Worm (Caenorhabditis elegans) whole organism, L4 larva: ENCODE measurements around the gene F10A3.11.

Experiments used
- F26F4.8 ChIP-seq: fragments of 200-800 bp; sonication (Bioruptor generic); conservative IDR thresholded peaks from 2 replicates; pipeline ENCODE4 v1.3.6; 2022; ENCODE audit warnings: missing genetic modification characterization, missing compliant biosample characterization
- T20F7.1 ChIP-seq: fragments of 200-800 bp; sonication (Bioruptor generic); optimal IDR thresholded peaks from 2 replicates; lab custom pipeline; 2018; ENCODE audit warnings: mild to moderate bottlenecking, missing genetic modification characterization, missing compliant biosample characterization
- Y75B8A.6 ChIP-seq: fragments of 200-800 bp; sonication (Bioruptor generic); IDR thresholded peaks from 2 replicates; pipeline ENCODE4 v1.3.6; 2022; ENCODE audit warnings: missing genetic modification reagents, missing genetic modification characterization, missing compliant biosample characterization
- ZK337.2 ChIP-seq: fragments of 200-800 bp; sonication (Bioruptor generic); IDR thresholded peaks from 2 replicates; pipeline ENCODE4 v1.3.6; 2022; ENCODE audit warnings: missing genetic modification reagents, missing genetic modification characterization, missing compliant biosample characterization
- ceh-28 ChIP-seq: fragments of 150-350 bp; optimal IDR thresholded peaks from 2 replicates; lab custom pipeline; 2014; ENCODE audit warnings: missing biosample characterization, missing genetic modification reagents, missing genetic modification characterization
- ceh-44 ChIP-seq: fragments of 200-800 bp; sonication (Bioruptor generic); IDR thresholded peaks from 2 replicates; pipeline ENCODE4 v1.3.6; 2022; ENCODE audit warnings: missing genetic modification reagents, missing genetic modification characterization, missing compliant biosample characterization
- ceh-82 ChIP-seq: sonication (generic microtip); optimal IDR thresholded peaks from 2 replicates; lab custom pipeline; 2017; ENCODE audit warnings: missing biosample characterization, missing genetic modification characterization
- ces-1 ChIP-seq: fragments of 150-350 bp; sonication (generic microtip); optimal IDR thresholded peaks from 4 replicates; lab custom pipeline; 2014; ENCODE audit warnings: missing biosample characterization, missing genetic modification reagents, missing genetic modification characterization
- ctbp-1 ChIP-seq: fragments of 200-800 bp; sonication (Bioruptor generic); IDR thresholded peaks from 2 replicates; pipeline ENCODE4 v1.3.6; 2022; ENCODE audit warnings: missing genetic modification reagents, missing genetic modification characterization, missing compliant biosample characterization
- daf-19 ChIP-seq: fragments of 200-800 bp; sonication (Bioruptor generic); conservative IDR thresholded peaks from 2 replicates; pipeline ENCODE4 v1.3.6; 2022; ENCODE audit warnings: missing genetic modification characterization, missing compliant biosample characterization
- dmd-8 ChIP-seq: fragments of 200-800 bp; sonication (Bioruptor generic); IDR thresholded peaks from 2 replicates; pipeline ENCODE4 v1.3.6; 2022; ENCODE audit warnings: missing genetic modification characterization, missing compliant biosample characterization
- dpl-1 ChIP-seq: fragments of 150-350 bp; optimal IDR thresholded peaks from 2 replicates; lab custom pipeline; 2014; ENCODE audit warnings: missing biosample characterization, missing genetic modification reagents, missing genetic modification characterization
- dve-1 ChIP-seq: sonication (generic microtip); optimal IDR thresholded peaks from 2 replicates; lab custom pipeline; 2017; ENCODE audit warnings: antibody characterized with exemption, mild to moderate bottlenecking, missing genetic modification characterization, missing compliant biosample characterization; ENCODE audit not compliant: insufficient read depth
- egl-43 ChIP-seq: fragments of 200-800 bp; sonication (Bioruptor generic); IDR thresholded peaks from 2 replicates; pipeline ENCODE4 v1.3.6; 2022; ENCODE audit warnings: missing genetic modification reagents, missing genetic modification characterization, missing compliant biosample characterization
- hif-1 ChIP-seq, 2 experiments: sonication (generic microtip); optimal IDR thresholded peaks; 2 replicates each; lab custom pipeline; 2016 to 2017; ENCODE audit warnings: missing compliant biosample characterization in 2 of 2, missing genetic modification characterization in 2 of 2, missing genetic modification reagents in 2 of 2, missing genotype in 2 of 2, mild to moderate bottlenecking in 1 of 2
- hlh-30 ChIP-seq: sonication (generic microtip); optimal IDR thresholded peaks from 2 replicates; lab custom pipeline; 2017; ENCODE audit warnings: antibody characterized with exemption, mild to moderate bottlenecking, missing genetic modification characterization, missing compliant biosample characterization; ENCODE audit not compliant: insufficient read depth
- hmg-1.1 ChIP-seq: fragments of 200-800 bp; sonication (Bioruptor generic); IDR thresholded peaks from 2 replicates; pipeline ENCODE4 v1.3.6; 2022; ENCODE audit warnings: missing genetic modification reagents, missing genetic modification characterization, missing compliant biosample characterization
- jun-1 ChIP-seq: fragments of 150-350 bp; optimal IDR thresholded peaks from 2 replicates; lab custom pipeline; 2014; ENCODE audit warnings: missing biosample characterization, missing genetic modification reagents, missing genetic modification characterization
- lin-13 ChIP-seq: fragments of 150-350 bp; optimal IDR thresholded peaks from 2 replicates; lab custom pipeline; 2014; ENCODE audit warnings: missing biosample characterization, missing genetic modification reagents, missing genetic modification characterization
- lin-29 ChIP-seq: fragments of 200-800 bp; sonication (Bioruptor generic); IDR thresholded peaks from 2 replicates; pipeline ENCODE4 v1.3.6; 2022; ENCODE audit warnings: missing genetic modification reagents, missing genetic modification characterization, missing compliant biosample characterization
- lir-3 ChIP-seq: sonication (generic microtip); optimal IDR thresholded peaks from 2 replicates; lab custom pipeline; 2016; ENCODE audit warnings: mild to moderate bottlenecking, missing genetic modification characterization, missing compliant biosample characterization
- mdl-1 ChIP-seq, 2 experiments: fragments of 150-350 bp in 1 of 2; sonication (generic microtip) in 1 of 2; optimal IDR thresholded peaks; 2 replicates each; lab custom pipeline; 2014 to 2017; ENCODE audit warnings: missing biosample characterization in 2 of 2, missing genetic modification characterization in 2 of 2
- mep-1 ChIP-seq: fragments of 150-350 bp; sonication (generic microtip); optimal IDR thresholded peaks from 3 replicates; lab custom pipeline; 2014; ENCODE audit warnings: missing biosample characterization, missing genetic modification characterization
- mxl-2 ChIP-seq: fragments of 200-800 bp; sonication (Bioruptor generic); conservative IDR thresholded peaks from 2 replicates; pipeline ENCODE4 v1.3.6; 2022; ENCODE audit warnings: missing genetic modification reagents, missing genetic modification characterization, missing compliant biosample characterization
- nhr-11 ChIP-seq: fragments of 150-350 bp; optimal IDR thresholded peaks from 2 replicates; lab custom pipeline; 2014; ENCODE audit warnings: missing biosample characterization, missing genetic modification characterization
- nhr-28 ChIP-seq: fragments of 150-350 bp; optimal IDR thresholded peaks from 2 replicates; lab custom pipeline; 2014; ENCODE audit warnings: missing biosample characterization, missing genetic modification characterization
- nhr-41 ChIP-seq: fragments of 200-800 bp; sonication (Bioruptor generic); IDR thresholded peaks from 2 replicates; pipeline ENCODE4 v1.3.6; 2022; ENCODE audit warnings: missing genetic modification reagents, missing genetic modification characterization, missing compliant biosample characterization
- nhr-42 ChIP-seq: fragments of 200-800 bp; sonication (Bioruptor generic); IDR thresholded peaks from 2 replicates; pipeline ENCODE4 v1.3.6; 2022; ENCODE audit warnings: missing genetic modification characterization, missing compliant biosample characterization
- nhr-76 ChIP-seq: fragments of 150-350 bp; optimal IDR thresholded peaks from 2 replicates; lab custom pipeline; 2014; ENCODE audit warnings: missing biosample characterization, missing genetic modification characterization
- pha-4 ChIP-seq, 2 experiments: fragments of 150-350 bp in 1 of 2; fragments of 200-800 bp in 1 of 2; sonication (Bioruptor generic) in 1 of 2; IDR thresholded peaks in 1 of 2; optimal IDR thresholded peaks in 1 of 2; 2 replicates each; pipeline versions ENCODE4 v1.3.6 to Lab custom; 2014 to 2022; ENCODE audit warnings: missing genetic modification characterization in 2 of 2, missing genetic modification reagents in 2 of 2, missing biosample characterization in 1 of 2, missing compliant biosample characterization in 1 of 2
- rbr-2 ChIP-seq: sonication (generic microtip); optimal IDR thresholded peaks from 2 replicates; lab custom pipeline; 2016; ENCODE audit warnings: missing genotype, missing genetic modification characterization, missing compliant biosample characterization
- saeg-2 ChIP-seq: fragments of 200-800 bp; sonication (Bioruptor generic); IDR thresholded peaks from 2 replicates; pipeline ENCODE4 v1.3.6; 2022; ENCODE audit warnings: missing genetic modification reagents, missing genetic modification characterization, missing compliant biosample characterization
- skn-1 ChIP-seq: fragments of 150-350 bp; optimal IDR thresholded peaks from 2 replicates; lab custom pipeline; 2014; ENCODE audit warnings: missing biosample characterization, missing genetic modification characterization
- spr-1 ChIP-seq: sonication (generic microtip); optimal IDR thresholded peaks from 2 replicates; lab custom pipeline; 2016; ENCODE audit warnings: mild to moderate bottlenecking, missing genetic modification characterization, missing compliant biosample characterization
- tra-1 ChIP-seq: fragments of 200-800 bp; sonication (Bioruptor generic); IDR thresholded peaks from 2 replicates; pipeline ENCODE4 v1.3.6; 2022; ENCODE audit warnings: missing genetic modification reagents, missing genetic modification characterization, missing compliant biosample characterization
- zfp-2 ChIP-seq: sonication (generic microtip); optimal IDR thresholded peaks from 2 replicates; lab custom pipeline; 2016; ENCODE audit warnings: mild to moderate bottlenecking, missing genetic modification characterization, missing compliant biosample characterization

Gene F10A3.11

ce11 chrV:16162124-16162735 lies at the start of gene F10A3.11, which contains the start of gene str-109:
Gene F10A3.11, plus strand, starts transcription at chrV:16162685.
Gene str-109, minus strand, starts transcription at chrV:16162224.
- TF ChIP-seq daf-19 (GFP tag; lab: Robert Waterston, UW) (no peak), T20F7.1 (GFP tag; lab: Kevin White, UChicago) (no peak), mdl-1 (tag; optimal IDR thresholded peaks at IDR 0.05; lab: Kevin White, UChicago) (no peak), mxl-2 (GFP tag; lab: Robert Waterston, UW) (no peak), egl-43 (GFP tag; lab: Robert Waterston, UW) (no peak), lin-13 (GFP tag; lab: Kevin White, UChicago) (no peak), lin-29 (GFP tag; lab: Robert Waterston, UW) (no peak)
- TF ChIP-seq, all 104 proteins: peak for 0

DNA sequence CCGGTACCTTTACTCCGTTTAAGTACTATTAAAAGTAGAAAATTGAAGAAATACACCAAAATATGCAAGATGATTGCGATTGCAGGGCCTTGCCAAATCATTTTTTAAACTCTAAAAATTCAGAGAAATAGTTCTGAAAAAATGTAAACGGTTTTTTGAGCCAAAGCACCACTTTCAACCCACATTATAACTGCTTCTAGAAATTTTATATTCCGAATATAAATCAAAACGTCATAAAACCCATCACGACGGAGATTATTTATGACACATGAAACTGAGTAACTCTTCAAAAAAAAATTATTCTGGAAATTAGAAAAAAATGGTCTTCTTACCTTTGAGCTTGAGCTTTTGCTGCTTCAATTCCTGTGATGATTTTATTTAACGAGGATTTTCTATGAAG lies 48.2 kb upstream of the F10A3.11 start, which contains the start of gene srxa-16:
srxa-16 (minus strand) TSS at position 101 of the 400 bp plus-strand sequence.
- no peak for TF ChIP-seq pha-4 (GFP tag; IDR thresholded peaks at IDR 0.05; lab: Robert Waterston, UW)
- no peak for TF ChIP-seq pha-4 (tag; optimal IDR thresholded peaks at IDR 0.05; lab: Kevin White, UChicago)
- no peak for TF ChIP-seq ceh-82
- TF ChIP-seq T20F7.1 (GFP tag; lab: Kevin White, UChicago): no peak
- no peak for TF ChIP-seq tra-1 (GFP tag; lab: Robert Waterston, UW)
- TF ChIP-seq ceh-28 (tag; lab: Kevin White, UChicago): no peak

DNA sequence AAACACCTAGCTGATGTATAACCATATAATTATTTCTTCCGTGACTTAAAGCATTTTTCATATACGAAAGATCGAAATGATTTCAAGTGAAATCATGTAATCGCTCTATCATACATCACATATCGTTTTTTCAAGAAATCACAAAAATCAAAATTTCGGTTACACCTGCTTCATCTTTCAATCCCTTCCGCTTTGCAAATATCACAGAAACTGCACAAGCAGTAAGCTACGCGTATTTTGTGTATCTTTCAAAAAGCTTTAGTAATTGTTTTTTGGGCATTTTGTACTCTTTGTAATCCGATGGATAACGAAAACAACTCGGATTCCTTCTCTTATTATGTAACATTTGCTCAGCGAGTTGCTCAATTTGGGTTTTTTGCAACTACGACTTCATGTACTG lies 47.1 kb upstream of the F10A3.11 start, which contains the start of gene str-25:
str-25 (plus strand) TSS at position 301 of the 400 bp plus-strand sequence.
- TF ChIP-seq nhr-76 (tag; lab: Kevin White, UChicago) (no peak), rbr-2 (tag; lab: Kevin White, UChicago) (no peak), Y75B8A.6 (GFP tag; lab: Robert Waterston, UW) (no peak), ceh-28 (tag; lab: Kevin White, UChicago) (no peak), lir-3 (tag; lab: Kevin White, UChicago) (no peak), ZK337.2 (GFP tag; lab: Robert Waterston, UW) (no peak), hlh-30 (no peak), nhr-28 (tag; lab: Kevin White, UChicago) (no peak), dmd-8 (GFP tag; lab: Robert Waterston, UW) (no peak), nhr-11 (no peak), hmg-1.1 (GFP tag; lab: Robert Waterston, UW) (no peak), dpl-1 (GFP tag; lab: Kevin White, UChicago) (no peak), jun-1 (no peak), ceh-44 (GFP tag; lab: Robert Waterston, UW) (no peak), nhr-41 (GFP tag; lab: Robert Waterston, UW) (no peak), skn-1 (tag; lab: Kevin White, UChicago) (no peak), ctbp-1 (no peak), spr-1 (tag; lab: Kevin White, UChicago) (no peak), saeg-2 (no peak), dve-1 (tag; lab: Kevin White, UChicago) (no peak)
- TF ChIP-seq, all 104 proteins: peak for 0

DNA sequence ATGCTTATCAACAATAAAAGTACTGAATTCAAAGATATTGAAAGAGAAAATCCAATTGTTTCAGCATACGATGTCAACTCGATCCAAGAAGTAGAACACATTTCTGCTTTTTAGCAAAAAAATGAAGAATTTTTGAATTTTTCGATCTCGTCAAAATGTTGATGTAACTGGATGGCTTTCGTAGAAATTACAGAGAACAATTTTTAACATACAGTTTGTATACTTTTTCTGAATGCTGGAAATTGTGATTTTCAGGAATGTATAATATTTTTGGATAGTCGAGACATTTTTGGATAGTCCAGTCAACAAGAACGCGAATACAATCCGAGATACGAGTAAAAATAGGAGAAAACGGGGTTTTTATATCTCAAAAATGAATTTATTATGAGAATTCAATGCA lies 43.9 kb upstream of the F10A3.11 start, which contains the start of gene str-103:
str-103 (minus strand) TSS at position 101 of the 400 bp plus-strand sequence.
- TF ChIP-seq hif-1 (tag; optimal IDR thresholded peaks at IDR 0.05; lab: Kevin White, UChicago) (no peak), dpl-1 (GFP tag; lab: Kevin White, UChicago) (no peak), nhr-42 (no peak), mep-1 (no peak), spr-1 (tag; lab: Kevin White, UChicago) (no peak), zfp-2 (tag; lab: Kevin White, UChicago) (no peak), T20F7.1 (GFP tag; lab: Kevin White, UChicago) (no peak), tra-1 (GFP tag; lab: Robert Waterston, UW) (no peak), ces-1 (no peak), F26F4.8 (GFP tag; lab: Robert Waterston, UW) (no peak)
